Worm (Caenorhabditis elegans) whole organism, young adult: ENCODE results near the gene ptp-4A2.

Source experiments
- ets-4 ChIP-seq: fragments of 200-800 bp; sonication (Bioruptor generic); optimal IDR thresholded peaks from 2 replicates; lab custom pipeline; 2018; ENCODE audit warnings: mild to moderate bottlenecking, missing genetic modification characterization, missing compliant biosample characterization
- sea-2 ChIP-seq: fragments of 200-800 bp; sonication (Bioruptor generic); IDR thresholded peaks from 2 replicates; pipeline ENCODE4 v1.3.6; 2022; ENCODE audit warnings: missing genetic modification characterization, missing compliant biosample characterization

DNA sequence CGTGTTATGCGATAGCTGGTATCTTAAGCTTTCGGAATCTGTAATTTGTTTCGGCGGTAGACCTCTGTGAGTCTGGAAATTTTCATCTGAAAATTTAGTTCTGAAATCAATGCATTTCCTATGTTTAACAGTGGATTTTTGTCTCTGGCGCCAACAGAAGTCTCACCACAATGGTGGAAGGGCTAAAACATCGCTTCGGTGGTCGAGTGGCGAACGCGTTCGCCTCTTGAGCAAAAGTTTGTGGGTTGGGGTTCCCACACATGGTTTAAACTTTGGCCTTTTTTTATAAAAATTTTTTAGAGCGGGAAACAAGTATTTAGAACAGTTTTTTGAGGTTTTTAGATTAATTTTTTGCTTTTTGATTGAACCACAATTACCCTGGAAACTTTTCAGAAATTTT is 6.7 kb upstream of the ptp-4A2 start:
- TF ChIP-seq ets-4 (GFP tag; lab: Kevin White, UChicago): no peak
- no peak for TF ChIP-seq sea-2
